Fruit fly (Drosophila melanogaster) whole organism: ENCODE measurements around the gene CG13365.

Experiments used
- CG8478 ChIP-seq: fragments of >200 bp; optimal IDR thresholded peaks from 2 replicates; lab custom pipeline; 2018; ENCODE audit warnings: inconsistent platforms
- Dll ChIP-seq: fragments of >200 bp; optimal IDR thresholded peaks from 2 replicates; lab custom pipeline; 2017
- pan ChIP-seq: fragments of >200 bp; optimal IDR thresholded peaks from 2 replicates; lab custom pipeline; 2017
- psq ChIP-seq: fragments of >200 bp; optimal IDR thresholded peaks from 2 replicates; lab custom pipeline; 2017
- usp ChIP-seq: fragments of >200 bp; optimal IDR thresholded peaks from 2 replicates; lab custom pipeline; 2017; ENCODE audit warnings: missing biosample characterization, missing genetic modification characterization, mixed read lengths

DNA sequence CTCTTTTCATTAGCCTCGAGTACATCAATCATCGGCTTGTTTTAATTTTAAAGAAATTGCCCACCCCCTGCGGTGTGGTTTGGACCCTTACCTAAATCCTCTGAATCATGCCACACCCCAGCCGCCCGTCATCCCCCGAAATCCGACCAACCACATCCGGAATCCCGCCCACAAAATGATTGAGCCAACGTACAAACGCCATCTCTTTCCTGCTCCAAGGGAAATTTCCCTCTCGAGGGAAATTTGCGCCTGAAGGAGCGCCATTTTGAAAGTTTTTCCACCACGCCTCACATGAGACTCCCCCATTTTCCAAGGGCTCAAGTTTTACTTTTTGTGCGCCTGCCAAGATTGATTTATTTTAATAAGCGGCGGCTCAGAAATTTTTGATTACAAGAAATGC lies 11.0 kb downstream of the CG13365 start:
- TF ChIP-seq CG8478 (no peak), usp (GFP tag; lab: Kevin White, UChicago) (no peak), psq (no peak), Dll (lab: Kevin White, UChicago) (no peak), pan (lab: Kevin White, UChicago) (no peak)
